Worm (Caenorhabditis elegans) whole organism, L2 larva: ENCODE results near the gene sri-63.

ENCODE experiments used
- C34F6.9 ChIP-seq: fragments of 150-350 bp; optimal IDR thresholded peaks from 2 replicates; lab custom pipeline; 2014; ENCODE audit warnings: missing biosample characterization, missing genetic modification characterization
- R02D3.7 ChIP-seq: fragments of 150-350 bp; optimal IDR thresholded peaks from 2 replicates; lab custom pipeline; 2014; ENCODE audit warnings: missing biosample characterization, missing genetic modification characterization
- Y55F3AM.14 ChIP-seq: fragments of 200-800 bp; sonication (Bioruptor generic); optimal IDR thresholded peaks from 2 replicates; lab custom pipeline; 2018; ENCODE audit warnings: mild to moderate bottlenecking, missing genetic modification characterization, missing compliant biosample characterization
- ZK546.5 ChIP-seq: sonication (generic microtip); optimal IDR thresholded peaks from 2 replicates; lab custom pipeline; 2017; ENCODE audit warnings: missing biosample characterization, missing genetic modification characterization
- aly-2 ChIP-seq: fragments of 150-350 bp; optimal IDR thresholded peaks from 2 replicates; lab custom pipeline; 2014; ENCODE audit warnings: missing biosample characterization, missing genetic modification characterization
- ceh-16 ChIP-seq: fragments of 150-350 bp; optimal IDR thresholded peaks from 2 replicates; lab custom pipeline; 2014; ENCODE audit warnings: missing biosample characterization, missing genetic modification characterization
- ceh-82 ChIP-seq: fragments of 150-350 bp; optimal IDR thresholded peaks from 2 replicates; lab custom pipeline; 2014; ENCODE audit warnings: missing biosample characterization, missing genetic modification characterization
- crh-2 ChIP-seq: sonication (generic microtip); optimal IDR thresholded peaks from 2 replicates; lab custom pipeline; 2017; ENCODE audit warnings: missing biosample characterization, missing genetic modification characterization
- dmd-4 ChIP-seq: sonication (generic microtip); optimal IDR thresholded peaks from 2 replicates; lab custom pipeline; 2017; ENCODE audit warnings: missing biosample characterization, missing genetic modification characterization
- egl-27 ChIP-seq: sonication (generic microtip); optimal IDR thresholded peaks from 3 replicates; lab custom pipeline; 2017; ENCODE audit warnings: missing biosample characterization, missing genetic modification reagents, missing genetic modification characterization
- gmeb-1 ChIP-seq: fragments of 150-350 bp; optimal IDR thresholded peaks from 2 replicates; lab custom pipeline; 2014; ENCODE audit warnings: missing biosample characterization, missing genetic modification characterization
- lin-39 ChIP-seq: fragments of 150-350 bp; optimal IDR thresholded peaks from 2 replicates; lab custom pipeline; 2014; ENCODE audit warnings: missing biosample characterization, missing genetic modification reagents, missing genetic modification characterization
- lsy-2 ChIP-seq, 2 experiments: fragments of 150-350 bp in 1 of 2; sonication (generic microtip) in 1 of 2; optimal IDR thresholded peaks; 2 replicates each; lab custom pipeline; 2014 to 2017; ENCODE audit warnings: missing biosample characterization in 2 of 2, missing genetic modification characterization in 2 of 2
- mbf-1 ChIP-seq: sonication (generic microtip); optimal IDR thresholded peaks from 2 replicates; lab custom pipeline; 2017; ENCODE audit warnings: missing biosample characterization, missing genetic modification characterization
- mdl-1 ChIP-seq, 2 experiments: fragments of 150-350 bp in 1 of 2; sonication (generic microtip) in 1 of 2; optimal IDR thresholded peaks; 2 replicates each; lab custom pipeline; 2017; ENCODE audit warnings: missing biosample characterization in 2 of 2, missing genetic modification characterization in 2 of 2
- nhr-10 ChIP-seq: sonication (generic microtip); optimal IDR thresholded peaks from 2 replicates; lab custom pipeline; 2017; ENCODE audit warnings: missing biosample characterization, missing genetic modification characterization
- nhr-11 ChIP-seq: fragments of 150-350 bp; optimal IDR thresholded peaks from 2 replicates; lab custom pipeline; 2014; ENCODE audit warnings: missing biosample characterization, missing genetic modification characterization
- nhr-12 ChIP-seq: fragments of 150-350 bp; optimal IDR thresholded peaks from 2 replicates; lab custom pipeline; 2014; ENCODE audit warnings: missing biosample characterization, missing genetic modification characterization
- nhr-129 ChIP-seq: fragments of 150-350 bp; optimal IDR thresholded peaks from 2 replicates; lab custom pipeline; 2014; ENCODE audit warnings: missing biosample characterization, missing genetic modification characterization
- nhr-21 ChIP-seq: fragments of 150-350 bp; optimal IDR thresholded peaks from 2 replicates; lab custom pipeline; 2014; ENCODE audit warnings: missing biosample characterization, missing genetic modification characterization
- nhr-25 ChIP-seq: fragments of 150-350 bp; sonication (generic microtip); optimal IDR thresholded peaks from 3 replicates; lab custom pipeline; 2014; ENCODE audit warnings: missing biosample characterization, missing genetic modification characterization
- nhr-6 ChIP-seq: fragments of 150-350 bp; optimal IDR thresholded peaks from 2 replicates; lab custom pipeline; 2014; ENCODE audit warnings: missing biosample characterization, missing genetic modification characterization
- nhr-77 ChIP-seq: fragments of 150-350 bp; optimal IDR thresholded peaks from 2 replicates; lab custom pipeline; 2014; ENCODE audit warnings: missing biosample characterization, missing genetic modification characterization
- peb-1 ChIP-seq: fragments of 150-350 bp; optimal IDR thresholded peaks from 2 replicates; lab custom pipeline; 2014; ENCODE audit warnings: missing biosample characterization, missing genetic modification characterization
- sem-4 ChIP-seq: fragments of 150-350 bp; optimal IDR thresholded peaks from 2 replicates; lab custom pipeline; 2014; ENCODE audit warnings: missing biosample characterization, missing genetic modification reagents, missing genetic modification characterization
- sma-3 ChIP-seq: sonication (generic microtip); optimal IDR thresholded peaks from 2 replicates; lab custom pipeline; 2016; ENCODE audit warnings: missing genetic modification reagents, missing genetic modification characterization, missing compliant biosample characterization
- snpc-4 ChIP-seq: fragments of 150-350 bp; optimal IDR thresholded peaks from 2 replicates; lab custom pipeline; 2014; ENCODE audit warnings: missing biosample characterization, missing genetic modification characterization
- unc-55 ChIP-seq: fragments of 150-350 bp; sonication (generic microtip); optimal IDR thresholded peaks from 3 replicates; lab custom pipeline; 2014; ENCODE audit warnings: missing biosample characterization, missing genetic modification reagents, missing genetic modification characterization
- unc-62 ChIP-seq: fragments of 150-350 bp; optimal IDR thresholded peaks from 2 replicates; lab custom pipeline; 2014; ENCODE audit warnings: missing biosample characterization, missing genetic modification reagents, missing genetic modification characterization
- zag-1 ChIP-seq: fragments of 150-350 bp; optimal IDR thresholded peaks from 2 replicates; lab custom pipeline; 2014; ENCODE audit warnings: missing biosample characterization, missing genetic modification characterization
- ztf-1 ChIP-seq: fragments of 200-800 bp; sonication (Bioruptor generic); conservative IDR thresholded peaks from 2 replicates; pipeline ENCODE4 v1.3.6; 2022; ENCODE audit warnings: missing genetic modification characterization, missing compliant biosample characterization

sri-63 gene

ce11 chrII:3259254-3259653 is 27.9 kb upstream of the sri-63 start, which contains the start of gene gcy-19:
gcy-19 (minus strand) TSS chrII:3259354.
- TF ChIP-seq nhr-12 (no peak), egl-27 (tag; lab: Kevin White, UChicago) (no peak), unc-62 (GFP tag; lab: Kevin White, UChicago) (no peak), mdl-1 (tag; optimal IDR thresholded peaks at IDR 0.05; lab: Kevin White, UChicago) (no peak), mbf-1 (tag; lab: Kevin White, UChicago) (no peak), nhr-6 (tag; lab: Kevin White, UChicago) (no peak)

- TF ChIP-seq ZK546.5 (tag; lab: Kevin White, UChicago) (no peak), nhr-25 (no peak), ztf-1 (GFP tag; lab: Robert Waterston, UW) (no peak), Y55F3AM.14 (GFP tag; lab: Kevin White, UChicago) (no peak), sem-4 (tag; lab: Kevin White, UChicago) (no peak)
Observed at ce11 chrII:3262504-3262903, 24.7 kb upstream of the sri-63 start, which contains the start of gene F02E11.2. F02E11.2 (plus strand) TSS chrII:3262804.

ce11 chrII:3264704-3265103 is 22.5 kb upstream of the sri-63 start:
- TF ChIP-seq unc-55 (GFP tag; lab: Kevin White, UChicago) (no peak), ZK546.5 (tag; lab: Kevin White, UChicago) (no peak), unc-62 (GFP tag; lab: Kevin White, UChicago) (no peak), gmeb-1 (tag; lab: Kevin White, UChicago) (no peak), dmd-4 (tag; lab: Kevin White, UChicago) (no peak), R02D3.7 (tag; lab: Kevin White, UChicago) (no peak), lsy-2 (tag; optimal IDR thresholded peaks at IDR 0.05; lab: Kevin White, UChicago) (no peak), ceh-16 (tag; lab: Kevin White, UChicago) (no peak)

ce11 chrII:3267365-3267764 is 19.8 kb upstream of the sri-63 start, which contains the start of gene F02E11.7:
F02E11.7 (plus strand) TSS chrII:3267665.
- no peak for TF ChIP-seq nhr-10 (tag; lab: Kevin White, UChicago)
- TF ChIP-seq nhr-77: no peak
- TF ChIP-seq ztf-1 (GFP tag; lab: Robert Waterston, UW): no peak
- TF ChIP-seq peb-1 (tag; lab: Kevin White, UChicago): no peak
- no peak for TF ChIP-seq nhr-129 (tag; lab: Kevin White, UChicago)

- TF ChIP-seq crh-2 (tag; lab: Kevin White, UChicago) (peak; percentile 12), ZK546.5 (tag; lab: Kevin White, UChicago) (no peak), ceh-82 (tag; lab: Kevin White, UChicago) (no peak), nhr-21 (no peak)
Observed at ce11 chrII:3267815-3268214, 19.4 kb upstream of the sri-63 start.

- TF ChIP-seq lsy-2 (tag; optimal IDR thresholded peaks at IDR 0.05; lab: Kevin White, UChicago) (peak in 1 of 2 experiments; percentile 38), C34F6.9 (tag; lab: Kevin White, UChicago) (peak; percentile 66), nhr-11 (tag; lab: Kevin White, UChicago) (no peak), unc-55 (GFP tag; lab: Kevin White, UChicago) (peak; percentile 66)
- TF ChIP-seq, all 48 proteins: peak for 3
Observed at ce11 chrII:3270598-3270997, 16.6 kb upstream of the sri-63 start.

ce11 chrII:3274923-3275322 is 12.2 kb upstream of the sri-63 start, which contains the start of gene F02E11.3:
F02E11.3 (minus strand) TSS chrII:3275023.
- TF ChIP-seq crh-2 (tag; lab: Kevin White, UChicago) (no peak), sem-4 (tag; lab: Kevin White, UChicago) (no peak)

ce11 chrII:3277686-3278085 is 9.5 kb upstream of the sri-63 start, which contains the start of gene F02E11.4:
F02E11.4 (minus strand) TSS chrII:3277786.
- TF ChIP-seq sma-3 (GFP tag; lab: Kevin White, UChicago) (no peak), nhr-77 (no peak), unc-55 (GFP tag; lab: Kevin White, UChicago) (no peak), nhr-10 (tag; lab: Kevin White, UChicago) (no peak), snpc-4 (tag; lab: Kevin White, UChicago) (no peak), zag-1 (tag; lab: Kevin White, UChicago) (no peak), ceh-82 (tag; lab: Kevin White, UChicago) (no peak), lin-39 (no peak), Y55F3AM.14 (GFP tag; lab: Kevin White, UChicago) (no peak), aly-2 (no peak)
